Worm (Caenorhabditis elegans) whole organism, L1 larva: ENCODE data around the gene dmsr-16.

Experiments
- efl-1 ChIP-seq, 4 experiments: fragments of 150-350 bp; optimal IDR thresholded peaks in 3 of 4; peaks in 1 of 4; 1 replicate in 1 of 4; 2 replicates in 3 of 4; lab custom pipeline; 2014; ENCODE audit warnings: missing biosample characterization in 2 of 4, missing genetic modification characterization in 2 of 4, missing genetic modification reagents in 2 of 4
- nhr-237 ChIP-seq: fragments of 150-350 bp; optimal IDR thresholded peaks from 2 replicates; lab custom pipeline; 2014; ENCODE audit warnings: missing biosample characterization, missing genetic modification characterization
- pag-3 ChIP-seq: sonication (generic microtip); optimal IDR thresholded peaks from 2 replicates; lab custom pipeline; 2017; ENCODE audit warnings: missing genetic modification characterization, mild to moderate bottlenecking, missing compliant biosample characterization, antibody characterized with exemption, borderline replicate concordance; ENCODE audit not compliant: insufficient read depth
- tbx-2 ChIP-seq: sonication (generic microtip); optimal IDR thresholded peaks from 2 replicates; lab custom pipeline; 2016; ENCODE audit warnings: missing genetic modification characterization, missing compliant biosample characterization

- TF ChIP-seq pag-3 (tag; lab: Kevin White, UChicago), result no peak
- TF ChIP-seq nhr-237 (tag; lab: Kevin White, UChicago), result no peak
- no peak for TF ChIP-seq tbx-2 (tag; lab: Kevin White, UChicago)
- TF ChIP-seq efl-1 (optimal IDR thresholded peaks at IDR 0.05; lab: Kevin White, UChicago), result peak in 1 of 2 experiments; percentile 68
- peak; percentile 38 to 86 for TF ChIP-seq efl-1 (GFP tag; optimal IDR thresholded peaks at IDR 0.05 in 1 of 2; lab: Kevin White, UChicago)
Observed at ce11 chrV:6787906-6788430, 20.9 kb downstream of the dmsr-16 start, which contains the start of gene ZC404.2.
